Fruit fly (Drosophila melanogaster): ENCODE data around the gene CG12716.

The CG12716 gene

DNA sequence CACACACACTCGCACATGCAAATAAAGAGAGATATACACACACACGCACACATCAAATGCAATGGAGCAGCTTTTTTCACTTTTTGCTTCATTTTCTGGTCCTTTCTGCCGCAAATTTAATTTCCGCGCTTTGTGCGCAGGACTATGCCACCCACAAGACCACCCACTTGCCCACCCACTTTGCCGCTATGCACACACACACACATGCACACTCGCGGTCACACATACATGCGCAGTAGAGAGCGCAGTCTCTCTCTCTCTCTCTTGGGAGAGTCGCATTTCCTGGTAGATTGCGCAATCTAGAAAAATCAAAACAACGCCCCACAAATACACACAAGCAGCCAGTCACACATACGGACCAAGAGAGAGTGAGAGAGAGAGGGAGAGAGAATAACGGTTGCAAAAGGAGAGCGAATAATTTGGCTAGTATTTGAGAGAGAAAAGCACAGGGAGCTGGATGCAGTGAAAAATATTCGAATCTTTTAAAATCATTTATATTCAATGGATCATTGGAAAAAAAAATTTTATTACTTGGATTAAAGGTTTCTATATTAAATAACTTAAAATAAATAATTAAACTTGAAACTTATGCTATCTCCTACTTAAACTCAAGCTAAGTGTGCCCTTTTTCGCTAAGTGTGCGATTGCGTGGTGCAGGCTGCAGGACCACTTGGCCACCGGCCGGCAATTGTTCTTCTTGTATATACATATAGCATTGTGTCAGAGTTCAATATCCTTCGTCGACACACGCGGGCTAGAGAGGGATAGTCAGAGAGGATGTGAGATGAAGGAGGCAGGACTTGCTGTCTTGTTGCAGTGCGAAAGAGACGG lies 50.4 kb downstream of the CG12716 start (continued):
- TF ChIP-seq CG9609 (GFP tag; optimal IDR thresholded peaks at IDR 0.05) (no peak), CHES-1-like (GFP tag; optimal IDR thresholded peaks at IDR 0.05) (no peak), CG1529 (GFP tag; optimal IDR thresholded peaks at IDR 0.05) (peak; percentile 31), tgo (GFP tag; IDR thresholded peaks at IDR 0.05) (peak; percentile 66), Lpt (GFP tag; optimal IDR thresholded peaks at IDR 0.05) (no peak), CG11695 (GFP tag; IDR thresholded peaks at IDR 0.05) (peak; percentile 76), CG1832 (GFP tag; optimal IDR thresholded peaks at IDR 0.05) (peak; percentile 29), CG34422 (GFP tag; IDR thresholded peaks at IDR 0.05) (peak; percentile 69), so (GFP tag; IDR thresholded peaks at IDR 0.05) (0 out of 3 replicates have a peak, but pooled peaks have one; percentile 41), CG13296 (GFP tag; optimal IDR thresholded peaks at IDR 0.05) (peak; percentile 41), Atf3 (GFP tag; optimal IDR thresholded peaks at IDR 0.05) (no peak), Deaf1 (tag; optimal IDR thresholded peaks at IDR 0.05) (peak; percentile 10), CG8388 (GFP tag; optimal IDR thresholded peaks at IDR 0.05) (peak; percentile 50), Oaz (GFP tag; IDR thresholded peaks at IDR 0.05) (0 out of 2 replicates have a peak, but pooled peaks have one; percentile 30), CG32532 (GFP tag; IDR thresholded peaks at IDR 0.05) (peak; percentile 61; the same call in 1 of the 2 replicates), CG17385 (GFP tag; optimal IDR thresholded peaks at IDR 0.05) (peak; percentile 44), CG10274 (GFP tag; optimal IDR thresholded peaks at IDR 0.05) (no peak), ab (GFP tag; optimal IDR thresholded peaks at IDR 0.05) (no peak), CG10654 (GFP tag; optimal IDR thresholded peaks at IDR 0.05) (peak; percentile 28), Ssrp (tag; optimal IDR thresholded peaks at IDR 0.05) (peak; percentile 32), tio (GFP tag; optimal IDR thresholded peaks at IDR 0.05) (peak; percentile 5), PHDP (tag; optimal IDR thresholded peaks at IDR 0.05) (peak; percentile 43), CG2712 (tag; optimal IDR thresholded peaks at IDR 0.05) (peak; percentile 74), HHEX (GFP tag; optimal IDR thresholded peaks at IDR 0.05) (peak; percentile 62), twi (tag; optimal IDR thresholded peaks at IDR 0.05) (no peak), maf-S (GFP tag; optimal IDR thresholded peaks at IDR 0.05) (no peak), CG30431 (GFP tag; optimal IDR thresholded peaks at IDR 0.05) (no peak), vfl (GFP tag; optimal IDR thresholded peaks at IDR 0.05) (no peak), CG13894 (tag; optimal IDR thresholded peaks at IDR 0.05) (peak; percentile 2), pan (optimal IDR thresholded peaks at IDR 0.05) (no peak), pan (GFP tag; optimal IDR thresholded peaks at IDR 0.05 in 1 of 2, IDR thresholded peaks at IDR 0.05 in 1 of 2) (peak in 1 of 2 experiments; percentile 81), CG6689 (GFP tag; IDR thresholded peaks at IDR 0.05) (peak; percentile 78), HLH3B (GFP tag; IDR thresholded peaks at IDR 0.05) (peak; percentile 83), bcd (GFP tag; optimal IDR thresholded peaks at IDR 0.05) (peak; percentile 53), grau (tag; optimal IDR thresholded peaks at IDR 0.05) (peak; percentile 63), CG18011 (GFP tag; optimal IDR thresholded peaks at IDR 0.05) (no peak), Awh (GFP tag; IDR thresholded peaks at IDR 0.05) (peak; percentile 79), pros (GFP tag; optimal IDR thresholded peaks at IDR 0.05) (no peak), Blimp-1 (GFP tag; optimal IDR thresholded peaks at IDR 0.05) (peak; percentile 56), tll (GFP tag; optimal IDR thresholded peaks at IDR 0.05) (no peak), ci (GFP tag; IDR thresholded peaks at IDR 0.05) (peak; percentile 80), sim (GFP tag; IDR thresholded peaks at IDR 0.05) (0 out of 2 replicates have a peak, but pooled peaks have one; percentile 39), B-H1 (GFP tag; IDR thresholded peaks at IDR 0.05) (peak; percentile 56), Fer3 (tag; optimal IDR thresholded peaks at IDR 0.05) (peak; percentile 25), CG15011 (GFP tag; optimal IDR thresholded peaks at IDR 0.05) (peak; percentile 14), fd96Cb (tag; optimal IDR thresholded peaks at IDR 0.05) (peak; percentile 49), dimm (GFP tag; IDR thresholded peaks at IDR 0.05) (0 out of 2 replicates have a peak, but pooled peaks have one; percentile 38), CG12659 (GFP tag; optimal IDR thresholded peaks at IDR 0.05) (peak; percentile 29), gro (GFP tag; optimal IDR thresholded peaks at IDR 0.05) (no peak)
